Worm (Caenorhabditis elegans) whole organism, L4 larva: Measurements from ENCODE around the gene jbts-14.

Experiments used
- D1046.2 ChIP-seq: fragments of 200-800 bp; sonication (Bioruptor generic); IDR thresholded peaks from 2 replicates; pipeline ENCODE4 v1.3.6; 2022; ENCODE audit warnings: missing genetic modification characterization, missing compliant biosample characterization
- F10B5.3 ChIP-seq: sonication (generic microtip); optimal IDR thresholded peaks from 2 replicates; lab custom pipeline; 2016; ENCODE audit warnings: mild to moderate bottlenecking, missing genetic modification characterization, missing compliant biosample characterization
- F26F4.8 ChIP-seq: fragments of 200-800 bp; sonication (Bioruptor generic); conservative IDR thresholded peaks from 2 replicates; pipeline ENCODE4 v1.3.6; 2022; ENCODE audit warnings: missing genetic modification characterization, missing compliant biosample characterization
- Y105C5A.15 ChIP-seq: fragments of 200-800 bp; sonication (Bioruptor generic); IDR thresholded peaks from 2 replicates; pipeline ENCODE4 v1.3.6; 2022; ENCODE audit warnings: missing genetic modification characterization, missing compliant biosample characterization
- Y48G9A.11 ChIP-seq: fragments of 200-800 bp; sonication (Bioruptor generic); IDR thresholded peaks from 2 replicates; pipeline ENCODE4 v1.3.6; 2022; ENCODE audit warnings: missing genetic modification reagents, missing genetic modification characterization, missing compliant biosample characterization
- ZK546.5 ChIP-seq, 2 experiments: sonication (generic microtip); optimal IDR thresholded peaks; 2 replicates each; lab custom pipeline; 2017; ENCODE audit warnings: missing biosample characterization in 2 of 2, missing genetic modification characterization in 2 of 2
- aha-1 ChIP-seq: fragments of 150-350 bp; peaks from one replicate; lab custom pipeline; 2014; ENCODE audit warnings: missing biosample characterization, missing genetic modification characterization
- ceh-28 ChIP-seq: fragments of 150-350 bp; optimal IDR thresholded peaks from 2 replicates; lab custom pipeline; 2014; ENCODE audit warnings: missing biosample characterization, missing genetic modification reagents, missing genetic modification characterization
- ces-1 ChIP-seq: fragments of 150-350 bp; sonication (generic microtip); optimal IDR thresholded peaks from 4 replicates; lab custom pipeline; 2014; ENCODE audit warnings: missing biosample characterization, missing genetic modification reagents, missing genetic modification characterization
- daf-12 ChIP-seq: fragments of 150-350 bp; optimal IDR thresholded peaks from 2 replicates; lab custom pipeline; 2014; ENCODE audit warnings: missing biosample characterization, missing genetic modification reagents, missing genetic modification characterization
- duxl-1 ChIP-seq: sonication (generic microtip); optimal IDR thresholded peaks from 2 replicates; lab custom pipeline; 2016; ENCODE audit warnings: mild to moderate bottlenecking, missing genetic modification characterization, moderate library complexity, missing compliant biosample characterization; ENCODE audit not compliant: poor library complexity
- dve-1 ChIP-seq: sonication (generic microtip); optimal IDR thresholded peaks from 2 replicates; lab custom pipeline; 2017; ENCODE audit warnings: antibody characterized with exemption, mild to moderate bottlenecking, missing genetic modification characterization, missing compliant biosample characterization; ENCODE audit not compliant: insufficient read depth
- fkh-10 ChIP-seq: fragments of 150-350 bp; optimal IDR thresholded peaks from 2 replicates; lab custom pipeline; 2014; ENCODE audit warnings: missing biosample characterization, missing genetic modification reagents, missing genetic modification characterization
- hlh-30 ChIP-seq: sonication (generic microtip); optimal IDR thresholded peaks from 2 replicates; lab custom pipeline; 2017; ENCODE audit warnings: antibody characterized with exemption, mild to moderate bottlenecking, missing genetic modification characterization, missing compliant biosample characterization; ENCODE audit not compliant: insufficient read depth
- lin-39 ChIP-seq: fragments of 150-350 bp; optimal IDR thresholded peaks from 2 replicates; lab custom pipeline; 2014; ENCODE audit warnings: missing biosample characterization, missing genetic modification reagents, missing genetic modification characterization
- madf-5 ChIP-seq, 2 experiments: fragments of 200-800 bp; sonication (Bioruptor generic); IDR thresholded peaks; 2 replicates each; pipeline ENCODE4 v1.3.6; 2022; ENCODE audit warnings: missing compliant biosample characterization in 2 of 2, missing genetic modification characterization in 2 of 2
- mdl-1 ChIP-seq, 2 experiments: fragments of 150-350 bp in 1 of 2; sonication (generic microtip) in 1 of 2; optimal IDR thresholded peaks; 2 replicates each; lab custom pipeline; 2014 to 2017; ENCODE audit warnings: missing biosample characterization in 2 of 2, missing genetic modification characterization in 2 of 2
- mep-1 ChIP-seq: fragments of 150-350 bp; sonication (generic microtip); optimal IDR thresholded peaks from 3 replicates; lab custom pipeline; 2014; ENCODE audit warnings: missing biosample characterization, missing genetic modification characterization
- mxl-2 ChIP-seq: fragments of 200-800 bp; sonication (Bioruptor generic); conservative IDR thresholded peaks from 2 replicates; pipeline ENCODE4 v1.3.6; 2022; ENCODE audit warnings: missing genetic modification reagents, missing genetic modification characterization, missing compliant biosample characterization
- nhr-25 ChIP-seq: sonication (generic microtip); optimal IDR thresholded peaks from 2 replicates; lab custom pipeline; 2017; ENCODE audit warnings: missing genetic modification characterization, mild to moderate bottlenecking, missing compliant biosample characterization, antibody characterized with exemption, moderate library complexity, borderline replicate concordance; ENCODE audit not compliant: insufficient read depth
- nhr-42 ChIP-seq: fragments of 200-800 bp; sonication (Bioruptor generic); IDR thresholded peaks from 2 replicates; pipeline ENCODE4 v1.3.6; 2022; ENCODE audit warnings: missing genetic modification characterization, missing compliant biosample characterization
- nhr-6 ChIP-seq: fragments of 150-350 bp; optimal IDR thresholded peaks from 2 replicates; lab custom pipeline; 2014; ENCODE audit warnings: missing biosample characterization, missing genetic modification characterization
- pqm-1 ChIP-seq: sonication (generic microtip); optimal IDR thresholded peaks from 2 replicates; lab custom pipeline; 2017; ENCODE audit warnings: missing biosample characterization, missing genetic modification characterization
- sdz-12 ChIP-seq: fragments of 200-800 bp; sonication (Bioruptor generic); optimal IDR thresholded peaks from 2 replicates; lab custom pipeline; 2018; ENCODE audit warnings: mild to moderate bottlenecking, missing genetic modification characterization, missing compliant biosample characterization
- set-16 ChIP-seq: fragments of 200-800 bp; sonication (Bioruptor generic); IDR thresholded peaks from 2 replicates; pipeline ENCODE4 v1.3.6; 2022; ENCODE audit warnings: missing genetic modification reagents, missing genetic modification characterization, missing compliant biosample characterization
- snpc-1.2 ChIP-seq: fragments of 200-800 bp; sonication (Bioruptor generic); IDR thresholded peaks from 2 replicates; pipeline ENCODE4 v1.3.6; 2022; ENCODE audit warnings: missing genetic modification reagents, missing genetic modification characterization, missing compliant biosample characterization
- snpc-4 ChIP-seq: fragments of 150-350 bp; optimal IDR thresholded peaks from 2 replicates; lab custom pipeline; 2014; ENCODE audit warnings: missing biosample characterization, missing genetic modification characterization
- spr-3 ChIP-seq: fragments of 200-800 bp; sonication (Bioruptor generic); optimal IDR thresholded peaks from 2 replicates; lab custom pipeline; 2018; ENCODE audit warnings: mild to moderate bottlenecking, missing genetic modification characterization, missing compliant biosample characterization
- tag-97 ChIP-seq: fragments of 200-800 bp; sonication (Bioruptor generic); IDR thresholded peaks from 2 replicates; pipeline ENCODE4 v1.3.6; 2022; ENCODE audit warnings: missing genetic modification characterization, missing compliant biosample characterization
- zag-1 ChIP-seq: fragments of 150-350 bp; optimal IDR thresholded peaks from 2 replicates; lab custom pipeline; 2014; ENCODE audit warnings: missing biosample characterization, missing genetic modification characterization

jbts-14 gene

DNA sequence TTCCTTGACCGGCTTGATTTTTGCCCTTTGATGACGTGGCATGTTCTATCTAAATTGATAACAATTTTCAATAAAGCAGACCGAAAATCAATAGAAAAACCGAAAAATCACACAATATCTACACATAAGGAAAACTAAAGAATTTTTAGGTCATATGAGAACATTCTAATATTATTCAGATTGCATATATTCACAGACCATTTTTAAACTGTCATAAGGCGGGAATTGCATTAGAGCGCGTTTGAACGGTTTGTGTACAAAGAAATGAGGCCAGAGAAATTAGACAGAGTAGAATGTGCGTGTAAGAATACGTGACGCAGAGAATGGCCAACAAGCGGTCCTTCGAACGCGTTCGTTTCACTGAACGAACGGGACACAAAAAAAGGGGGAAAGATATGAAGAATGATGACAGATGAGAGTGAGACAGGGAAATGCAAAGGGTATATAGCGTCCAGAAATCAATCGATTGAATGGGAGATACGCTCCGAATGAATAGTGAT lies 32.9 kb downstream of the jbts-14 start, which contains the start of gene M02D8.3 (continued):
- peak in 1 of 2 experiments; percentile 77 for TF ChIP-seq mdl-1 (tag; optimal IDR thresholded peaks at IDR 0.05; lab: Kevin White, UChicago)
- no peak for TF ChIP-seq tag-97
- no peak for TF ChIP-seq fkh-10 (GFP tag; lab: Kevin White, UChicago)
- no peak for TF ChIP-seq ces-1 (GFP tag; lab: Kevin White, UChicago)

DNA sequence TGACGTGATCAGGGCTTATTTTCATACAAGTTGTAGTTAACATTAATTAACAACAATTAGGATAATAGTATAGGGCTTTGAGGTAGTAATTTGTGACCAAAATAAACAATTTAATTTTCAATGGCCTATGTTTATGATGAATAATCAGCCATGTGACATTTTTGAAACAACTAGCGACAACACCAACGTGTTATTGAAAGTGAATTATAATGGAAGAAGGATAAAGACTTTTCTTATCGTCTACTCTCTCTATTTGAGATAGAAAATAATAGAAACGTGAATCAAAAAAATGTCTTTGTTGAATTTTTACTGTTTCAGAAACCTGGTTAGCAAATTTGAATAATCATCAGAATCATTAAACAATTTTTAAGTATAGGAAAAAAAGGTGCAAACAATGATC lies 33.7 kb downstream of the jbts-14 start:
- TF ChIP-seq nhr-6 (tag; lab: Kevin White, UChicago), result no peak
- no peak for TF ChIP-seq sdz-12 (GFP tag; lab: Kevin White, UChicago)
- no peak for TF ChIP-seq hlh-30 (tag; lab: Kevin White, UChicago)
- TF ChIP-seq nhr-25 (tag; lab: Kevin White, UChicago), result no peak
- no peak for TF ChIP-seq zag-1
- no peak for TF ChIP-seq daf-12
- TF ChIP-seq ceh-28, result no peak
- TF ChIP-seq ZK546.5 (tag; optimal IDR thresholded peaks at IDR 0.05; lab: Kevin White, UChicago), result no peak
- TF ChIP-seq duxl-1 (tag; lab: Kevin White, UChicago), result no peak
- TF ChIP-seq fkh-10 (GFP tag; lab: Kevin White, UChicago), result no peak
- TF ChIP-seq F26F4.8 (GFP tag; lab: Robert Waterston, UW), result no peak
- no peak for TF ChIP-seq Y105C5A.15
- TF ChIP-seq lin-39, result no peak
- TF ChIP-seq mep-1 (tag; lab: Kevin White, UChicago), result no peak
- no peak for TF ChIP-seq madf-5 (GFP tag; IDR thresholded peaks at IDR 0.05; lab: Robert Waterston, UW)
- TF ChIP-seq, all 104 proteins: peak for 0

DNA sequence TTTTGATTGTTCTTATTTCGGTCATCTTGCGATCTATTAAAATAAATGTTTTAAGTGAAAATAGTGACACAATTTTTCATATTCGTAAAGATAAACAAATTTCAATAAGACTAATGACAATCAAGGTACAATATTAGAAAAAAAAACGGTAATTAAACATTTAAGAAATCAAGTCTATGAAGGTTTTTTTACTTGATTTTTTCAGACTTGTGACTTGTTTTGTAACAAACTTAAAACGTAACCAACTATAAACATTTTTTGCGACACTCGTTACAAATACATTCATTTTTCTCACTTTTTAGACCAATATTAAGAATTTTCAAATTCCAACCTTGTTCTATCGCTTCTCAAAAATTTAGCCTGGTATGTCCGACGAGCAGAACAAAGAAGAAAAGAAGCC lies 35.3 kb downstream of the jbts-14 start, which contains the start of gene M02D8.2:
Gene M02D8.2, plus strand, starts transcription at position 301 of the 400 bp plus-strand sequence.
- TF ChIP-seq pqm-1 (tag; lab: Kevin White, UChicago) (no peak), aha-1 (tag; lab: Kevin White, UChicago) (peak; percentile 65)

DNA sequence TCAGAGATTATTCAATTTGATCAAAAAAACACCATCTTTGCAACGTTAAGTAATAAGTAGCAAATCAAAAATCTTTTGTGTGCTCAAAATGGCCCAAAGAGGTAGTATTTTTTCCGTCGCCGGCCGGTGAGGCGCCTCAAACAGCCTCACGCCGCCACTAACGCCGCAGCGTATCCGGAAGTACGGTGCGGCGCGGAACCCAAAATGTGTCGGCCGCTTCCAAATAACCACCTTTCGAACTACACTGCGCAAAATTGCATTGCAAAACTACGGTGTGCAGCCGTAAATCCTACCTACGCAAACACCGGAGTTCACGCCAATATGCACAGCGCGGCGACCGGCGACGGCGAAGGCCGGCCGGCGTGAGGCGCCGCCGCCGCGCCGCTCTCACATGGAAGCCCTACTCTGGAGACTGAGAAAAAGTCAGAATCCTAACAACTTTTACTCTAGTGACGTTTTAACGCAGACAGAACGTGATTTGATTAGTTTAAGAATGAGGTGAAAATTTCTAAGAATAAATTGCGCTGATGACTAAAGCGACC lies 37.6 kb downstream of the jbts-14 start:
- TF ChIP-seq nhr-42 (GFP tag; lab: Robert Waterston, UW) (0 out of 2 replicates have a peak, but pooled peaks have one; percentile 24), Y105C5A.15 (no peak), dve-1 (tag; lab: Kevin White, UChicago) (no peak), snpc-4 (tag; lab: Kevin White, UChicago) (no peak), D1046.2 (GFP tag; lab: Robert Waterston, UW) (0 out of 2 replicates have a peak, but pooled peaks have one; percentile 25), Y48G9A.11 (GFP tag; lab: Robert Waterston, UW) (0 out of 2 replicates have a peak, but pooled peaks have one; percentile 26), snpc-1.2 (GFP tag; lab: Robert Waterston, UW) (peak; percentile 49; the same call in 1 of the 2 replicates), F10B5.3 (tag; lab: Kevin White, UChicago) (peak; percentile 54), set-16 (peak; percentile 88)

DNA sequence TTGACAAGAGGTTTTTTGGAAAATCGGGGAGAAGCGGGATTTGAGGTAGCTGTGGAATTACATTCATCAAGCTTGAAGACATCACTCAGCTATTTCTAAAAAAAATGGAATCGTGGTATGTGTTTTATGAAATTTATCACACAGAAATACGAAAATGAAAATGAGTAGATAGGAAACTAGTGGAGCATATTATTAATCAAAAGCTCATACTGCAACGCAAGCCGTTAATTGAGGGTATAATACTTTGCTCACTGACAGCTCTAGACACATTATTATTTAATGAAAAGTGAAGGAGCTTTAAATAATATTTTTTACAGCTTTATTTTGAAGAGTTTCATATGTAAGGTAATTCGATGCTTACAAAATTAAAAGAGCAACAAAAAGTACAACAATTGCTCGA lies 38.8 kb downstream of the jbts-14 start, which contains the start of gene M02D8.7:
Gene M02D8.7, minus strand, starts transcription at position 101 of the 400 bp plus-strand sequence.
- no peak for TF ChIP-seq spr-3
- no peak for TF ChIP-seq mxl-2 (GFP tag; lab: Robert Waterston, UW)
- no peak for TF ChIP-seq set-16
